Fruit fly (Drosophila melanogaster) whole organism, embryonic: ENCODE data around the gene Patj.
A peak's percentile ranks its signal among the peaks of the same experiment; 100 is the strongest.

Source experiments
- Atf3 ChIP-seq: fragments of 200-800 bp; sonication (Bioruptor generic); optimal IDR thresholded peaks from 3 replicates; lab custom pipeline; 2016; ENCODE audit warnings: missing biosample characterization, missing genetic modification characterization
- BEAF-32 ChIP-seq: fragments of 200-800 bp; sonication (Bioruptor generic); optimal IDR thresholded peaks from 3 replicates; lab custom pipeline; 2017; ENCODE audit warnings: missing biosample characterization, missing genetic modification characterization, mild to moderate bottlenecking, moderate library complexity, missing genetic modification reagents
- CG10543 ChIP-seq: fragments of 200-800 bp; sonication (Bioruptor generic); optimal IDR thresholded peaks from 3 replicates; lab custom pipeline; 2017; ENCODE audit warnings: missing biosample characterization, mild to moderate bottlenecking, missing genetic modification characterization, moderate library complexity
- CG10654 ChIP-seq: fragments of 200-800 bp; sonication (Bioruptor generic); optimal IDR thresholded peaks from 2 replicates; lab custom pipeline; 2016; ENCODE audit warnings: missing biosample characterization, missing genetic modification characterization
- CG12236 ChIP-seq: fragments of 200-800 bp; sonication (Bioruptor generic); optimal IDR thresholded peaks from 2 replicates; lab custom pipeline; 2016; ENCODE audit warnings: missing biosample characterization, missing genetic modification characterization
- CG12744 ChIP-seq: fragments of 200-800 bp; sonication (Bioruptor generic); optimal IDR thresholded peaks from 2 replicates; lab custom pipeline; 2016; ENCODE audit warnings: missing biosample characterization, missing genetic modification characterization
- CG13296 ChIP-seq: fragments of 200-800 bp; sonication (Bioruptor generic); optimal IDR thresholded peaks from 3 replicates; lab custom pipeline; 2018; ENCODE audit warnings: missing biosample characterization, mild to moderate bottlenecking, missing genetic modification characterization
- CG13424 ChIP-seq: fragments of 200-800 bp; sonication (Bioruptor generic); optimal IDR thresholded peaks from 2 replicates; lab custom pipeline; 2019; ENCODE audit warnings: missing biosample characterization, mild to moderate bottlenecking, missing genetic modification characterization, moderate library complexity
- CG16779 ChIP-seq: fragments of 200-800 bp; sonication (Bioruptor generic); IDR thresholded peaks from 2 replicates; pipeline ENCODE4 v1.3.6; 2022; ENCODE audit warnings: missing biosample characterization, missing genetic modification characterization
- CG17328 ChIP-seq: fragments of 200-800 bp; sonication (Bioruptor generic); IDR thresholded peaks from 2 replicates; pipeline ENCODE4 v1.3.6; 2022; ENCODE audit warnings: missing biosample characterization, missing genetic modification characterization
- CG17385 ChIP-seq: fragments of 200-800 bp; sonication (Bioruptor generic); optimal IDR thresholded peaks from 3 replicates; lab custom pipeline; 2018; ENCODE audit warnings: missing biosample characterization, mild to moderate bottlenecking, missing genetic modification characterization
- CG2199 ChIP-seq: fragments of 200-800 bp; sonication (Bioruptor generic); IDR thresholded peaks from 3 replicates; pipeline ENCODE4 v1.3.6; 2022; ENCODE audit warnings: missing biosample characterization, missing genetic modification characterization
- CG32532 ChIP-seq: fragments of 200-800 bp; sonication (Bioruptor generic); IDR thresholded peaks from 2 replicates; pipeline ENCODE4 v1.3.6; 2022; ENCODE audit warnings: missing biosample characterization, missing genetic modification characterization
- CG3726 ChIP-seq: fragments of 200-800 bp; sonication (Bioruptor generic); IDR thresholded peaks from 3 replicates; pipeline ENCODE4, ENCODE4 v1.3.6; 2022; ENCODE audit warnings: missing biosample characterization, missing genetic modification characterization
- CG42726 ChIP-seq: fragments of 200-800 bp; sonication (Bioruptor generic); IDR thresholded peaks from 2 replicates; pipeline ENCODE4 v1.3.6; 2022; ENCODE audit warnings: missing biosample characterization, missing genetic modification characterization; ENCODE audit not compliant: partially characterized antibody
- CG5180 ChIP-seq: fragments of 200-800 bp; sonication (Bioruptor generic); optimal IDR thresholded peaks from 3 replicates; lab custom pipeline; 2017; ENCODE audit warnings: missing biosample characterization, missing genetic modification characterization, mild to moderate bottlenecking, moderate library complexity, missing genetic modification reagents
- CG6689 ChIP-seq: fragments of 200-800 bp; sonication (Bioruptor generic); IDR thresholded peaks from 2 replicates; pipeline ENCODE4 v1.3.6; 2022; ENCODE audit warnings: missing biosample characterization, missing genetic modification characterization
- CG7786 ChIP-seq: fragments of 200-800 bp; sonication (Bioruptor generic); optimal IDR thresholded peaks from 2 replicates; lab custom pipeline; 2016; ENCODE audit warnings: missing biosample characterization, missing genetic modification characterization
- CG9437 ChIP-seq: fragments of 200-800 bp; sonication (Bioruptor generic); optimal IDR thresholded peaks from 2 replicates; lab custom pipeline; 2018; ENCODE audit warnings: missing biosample characterization, mild to moderate bottlenecking, missing genetic modification characterization
- Dip3 ChIP-seq: fragments of 200-800 bp; sonication (Bioruptor generic); optimal IDR thresholded peaks from 3 replicates; lab custom pipeline; 2016; ENCODE audit warnings: missing biosample characterization, missing genetic modification characterization
- Doc3 ChIP-seq: fragments of 200-800 bp; sonication (Bioruptor generic); IDR thresholded peaks from 3 replicates; pipeline ENCODE4 v1.3.6; 2022; ENCODE audit warnings: missing biosample characterization, missing genetic modification characterization; ENCODE audit not compliant: partially characterized antibody
- E2f2 ChIP-seq: fragments of 200-800 bp; sonication (Bioruptor generic); IDR thresholded peaks from 2 replicates; pipeline ENCODE4 v1.3.6; 2022; ENCODE audit warnings: missing biosample characterization, missing genetic modification characterization
- H2.0 ChIP-seq: fragments of 200-800 bp; sonication (Bioruptor generic); IDR thresholded peaks from 2 replicates; pipeline ENCODE4 v1.3.6; 2022; ENCODE audit warnings: missing biosample characterization, missing genetic modification characterization
- HmgZ ChIP-seq: fragments of 200-800 bp; sonication (Bioruptor generic); optimal IDR thresholded peaks from 2 replicates; lab custom pipeline; 2018; ENCODE audit warnings: missing biosample characterization, mild to moderate bottlenecking, missing genetic modification characterization
- Ravus ChIP-seq: fragments of 200-800 bp; sonication (Bioruptor generic); IDR thresholded peaks from 2 replicates; pipeline ENCODE4 v1.3.6; 2022; ENCODE audit warnings: missing biosample characterization, missing genetic modification characterization
- br ChIP-seq: fragments of >200 bp; optimal IDR thresholded peaks from 2 replicates; lab custom pipeline; 2017
- bsh ChIP-seq, 2 experiments: fragments of 200-800 bp; sonication (Bioruptor generic); optimal IDR thresholded peaks; 2 replicates each; lab custom pipeline; 2017 to 2018; ENCODE audit warnings: mild to moderate bottlenecking in 2 of 2, missing biosample characterization in 2 of 2, missing genetic modification characterization in 2 of 2, moderate library complexity in 1 of 2
- cato ChIP-seq: fragments of 200-800 bp; sonication (Bioruptor generic); optimal IDR thresholded peaks from 2 replicates; lab custom pipeline; 2016; ENCODE audit warnings: missing biosample characterization, missing genetic modification characterization, borderline replicate concordance
- caup ChIP-seq: fragments of 200-800 bp; sonication (Bioruptor generic); optimal IDR thresholded peaks from 3 replicates; lab custom pipeline; 2017; ENCODE audit warnings: missing biosample characterization, mild to moderate bottlenecking, missing genetic modification characterization, moderate library complexity; ENCODE audit not compliant: severe bottlenecking
- cg ChIP-seq: fragments of 200-800 bp; sonication (Bioruptor generic); optimal IDR thresholded peaks from 3 replicates; lab custom pipeline; 2019; ENCODE audit warnings: missing biosample characterization, mild to moderate bottlenecking, missing genetic modification characterization, moderate library complexity
- ci ChIP-seq: fragments of 200-800 bp; sonication (Bioruptor generic); IDR thresholded peaks from 3 replicates; pipeline ENCODE4 v1.3.6; 2022; ENCODE audit warnings: missing biosample characterization, missing genetic modification characterization
- dan ChIP-seq: fragments of 200-800 bp; sonication (Bioruptor generic); IDR thresholded peaks from 2 replicates; pipeline ENCODE4 v1.3.6; 2022; ENCODE audit warnings: missing biosample characterization, missing genetic modification characterization
- fru ChIP-seq: fragments of >200 bp; optimal IDR thresholded peaks from 2 replicates; lab custom pipeline; 2017
- grn ChIP-seq: fragments of 200-800 bp; sonication (Bioruptor generic); optimal IDR thresholded peaks from 3 replicates; lab custom pipeline; 2017; ENCODE audit warnings: missing biosample characterization, missing genetic modification characterization
- gro ChIP-seq: fragments of 200-800 bp; sonication (Bioruptor generic); optimal IDR thresholded peaks from 2 replicates; lab custom pipeline; 2016; ENCODE audit warnings: missing biosample characterization, missing genetic modification characterization
- gsb-n ChIP-seq: fragments of 200-800 bp; sonication (Bioruptor generic); optimal IDR thresholded peaks from 3 replicates; lab custom pipeline; 2018; ENCODE audit warnings: missing biosample characterization, mild to moderate bottlenecking, missing genetic modification characterization
- her ChIP-seq: fragments of 200-800 bp; sonication (Bioruptor generic); optimal IDR thresholded peaks from 2 replicates; lab custom pipeline; 2016; ENCODE audit warnings: missing biosample characterization, missing genetic modification characterization
- inv ChIP-seq: fragments of 200-800 bp; sonication (Bioruptor generic); IDR thresholded peaks from 2 replicates; pipeline ENCODE4 v1.3.6; 2022; ENCODE audit warnings: missing biosample characterization, missing genetic modification characterization; ENCODE audit not compliant: partially characterized antibody
- kah ChIP-seq: fragments of 200-800 bp; sonication (Bioruptor generic); optimal IDR thresholded peaks from 2 replicates; lab custom pipeline; 2018; ENCODE audit warnings: missing biosample characterization, mild to moderate bottlenecking, missing genetic modification characterization
- luna ChIP-seq: fragments of 200-800 bp; sonication (Bioruptor generic); optimal IDR thresholded peaks from 2 replicates; lab custom pipeline; 2016; ENCODE audit warnings: missing biosample characterization, missing genetic modification characterization
- phol ChIP-seq: fragments of 200-800 bp; sonication (Bioruptor generic); optimal IDR thresholded peaks from 3 replicates; lab custom pipeline; 2018; ENCODE audit warnings: missing biosample characterization, mild to moderate bottlenecking, missing genetic modification characterization, moderate library complexity
- rib ChIP-seq: fragments of 200-800 bp; sonication (Bioruptor generic); IDR thresholded peaks from 2 replicates; pipeline ENCODE4 v1.3.6; 2022; ENCODE audit warnings: missing biosample characterization, missing genetic modification characterization
- salm ChIP-seq: fragments of 200-800 bp; sonication (Bioruptor generic); optimal IDR thresholded peaks from 2 replicates; lab custom pipeline; 2018; ENCODE audit warnings: missing biosample characterization, mild to moderate bottlenecking, missing genetic modification characterization
- slou ChIP-seq: fragments of 200-800 bp; sonication (Bioruptor generic); optimal IDR thresholded peaks from 3 replicates; lab custom pipeline; 2016; ENCODE audit warnings: missing biosample characterization, missing genetic modification characterization
- sna ChIP-seq: fragments of 200-800 bp; sonication (Bioruptor generic); IDR thresholded peaks from 2 replicates; pipeline ENCODE4 v1.3.6; 2022; ENCODE audit warnings: missing biosample characterization, missing genetic modification characterization; ENCODE audit not compliant: partially characterized antibody
- tio ChIP-seq: fragments of 200-800 bp; sonication (Bioruptor generic); optimal IDR thresholded peaks from 2 replicates; lab custom pipeline; 2017; ENCODE audit warnings: missing biosample characterization, missing genetic modification characterization, inconsistent platforms
- tll ChIP-seq, 2 experiments: fragments of 200-800 bp in 1 of 2; fragments of >200 bp in 1 of 2; sonication (Bioruptor generic) in 1 of 2; optimal IDR thresholded peaks; 2 replicates each; lab custom pipeline; 2017 to 2019; ENCODE audit warnings: missing biosample characterization in 2 of 2, missing genetic modification characterization in 2 of 2, mild to moderate bottlenecking in 1 of 2, moderate library complexity in 1 of 2
- tx ChIP-seq: fragments of 200-800 bp; sonication (Bioruptor generic); optimal IDR thresholded peaks from 2 replicates; lab custom pipeline; 2016; ENCODE audit warnings: missing biosample characterization, missing genetic modification characterization
- vnd ChIP-seq: fragments of 200-800 bp; sonication (Bioruptor generic); IDR thresholded peaks from 3 replicates; pipeline ENCODE4 v1.3.6; 2022; ENCODE audit warnings: missing biosample characterization, missing genetic modification characterization; ENCODE audit not compliant: partially characterized antibody
- wek ChIP-seq: fragments of 200-800 bp; sonication (Bioruptor generic); optimal IDR thresholded peaks from 3 replicates; lab custom pipeline; 2018; ENCODE audit warnings: missing biosample characterization, mild to moderate bottlenecking, missing genetic modification characterization, moderate library complexity

Patj gene

DNA sequence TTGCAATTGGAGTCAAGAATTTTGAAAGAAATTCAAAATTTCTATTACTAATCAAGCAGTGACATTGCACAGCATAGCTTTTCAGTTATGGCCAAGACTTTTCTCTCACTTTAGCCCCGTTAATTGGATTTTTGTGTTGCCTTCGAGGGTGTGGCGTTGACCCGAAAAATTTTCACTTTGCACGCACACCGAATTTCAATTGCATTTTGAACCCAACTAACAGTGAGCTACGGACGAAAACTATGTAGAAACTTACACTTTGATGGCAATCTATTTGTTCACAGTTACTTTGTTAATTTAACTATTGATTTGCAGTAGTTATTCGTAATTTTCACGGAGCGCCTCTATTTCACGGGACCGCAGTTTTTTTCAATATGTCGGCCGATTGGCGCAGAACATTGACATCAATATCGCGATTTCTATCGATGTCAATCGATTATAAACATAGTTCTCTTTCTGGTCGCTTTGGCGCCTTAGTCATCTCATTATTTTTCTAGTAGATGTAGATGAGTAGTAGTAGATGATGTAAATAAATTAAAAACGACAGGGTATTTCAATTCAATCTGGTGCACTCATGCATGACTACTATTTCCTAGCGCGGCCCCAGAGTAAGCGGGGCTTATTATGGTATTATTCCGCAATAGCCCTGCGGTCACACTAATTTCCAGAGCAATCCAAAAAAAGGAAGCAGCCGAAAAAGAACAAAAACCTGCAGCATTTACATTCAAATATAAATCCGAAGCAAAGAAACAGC, 3.5 kb upstream of the Patj start, which contains the start of the genes alpha-Spec, dlt and Cdc37 (continued):
- no peak for TF ChIP-seq H2.0 (GFP tag; lab: Robert Waterston, UW)
- TF ChIP-seq tll (GFP tag; optimal IDR thresholded peaks at IDR 0.05; lab: Kevin White, UChicago): no peak
- TF ChIP-seq CG6689 (GFP tag; lab: Robert Waterston, UW): no peak
- no peak for TF ChIP-seq wek (GFP tag; lab: Kevin White, UChicago)
- TF ChIP-seq CG32532: peak; percentile 9; the same call in 1 of the 2 replicates
- TF ChIP-seq Doc3 (GFP tag; lab: Robert Waterston, UW): peak; percentile 80
- peak; percentile 78 for TF ChIP-seq vnd
- no peak for TF ChIP-seq ci (GFP tag; lab: Robert Waterston, UW)
- TF ChIP-seq tio (GFP tag; lab: Kevin White, UChicago): no peak
- TF ChIP-seq E2f2 (GFP tag; lab: Robert Waterston, UW): peak; percentile 57; the same call in 1 of the 2 replicates
- TF ChIP-seq gsb-n: no peak
- no peak for TF ChIP-seq CG2199 (GFP tag; lab: Robert Waterston, UW)
- TF ChIP-seq grn (GFP tag; lab: Kevin White, UChicago): no peak
- no peak for TF ChIP-seq luna (GFP tag; lab: Kevin White, UChicago)
- peak; percentile 32 for TF ChIP-seq HmgZ (tag; lab: Kevin White, UChicago)
- TF ChIP-seq CG13296 (GFP tag; lab: Kevin White, UChicago): no peak
- TF ChIP-seq BEAF-32 (GFP tag; lab: Kevin White, UChicago): peak; percentile 86
- TF ChIP-seq CG9437 (GFP tag; lab: Kevin White, UChicago): peak; percentile 5
- TF ChIP-seq CG13424 (tag; lab: Kevin White, UChicago): peak; percentile 12
- TF ChIP-seq CG17328 (GFP tag; lab: Robert Waterston, UW): no peak
- no peak for TF ChIP-seq CG7786 (GFP tag; lab: Kevin White, UChicago)
- TF ChIP-seq CG5180 (GFP tag; lab: Kevin White, UChicago): no peak
- TF ChIP-seq sna (GFP tag; lab: Robert Waterston, UW): peak; percentile 78
- TF ChIP-seq dan (GFP tag; lab: Robert Waterston, UW): no peak
- TF ChIP-seq CG12744: no peak
- TF ChIP-seq salm: no peak
- no peak for TF ChIP-seq caup (GFP tag; lab: Kevin White, UChicago)
- TF ChIP-seq Ravus: no peak
- TF ChIP-seq CG10654 (GFP tag; lab: Kevin White, UChicago): no peak
- peak; percentile 66 for TF ChIP-seq CG42726
- no peak for TF ChIP-seq cato
- no peak for TF ChIP-seq fru
- peak; percentile 15 to 58 for TF ChIP-seq bsh (GFP tag; optimal IDR thresholded peaks at IDR 0.05; lab: Kevin White, UChicago)
- TF ChIP-seq cg: peak; percentile 75
- no peak for TF ChIP-seq br (lab: Kevin White, UChicago)
- TF ChIP-seq CG17385: no peak
- no peak for TF ChIP-seq CG10543 (GFP tag; lab: Kevin White, UChicago)
- no peak for TF ChIP-seq slou (GFP tag; lab: Kevin White, UChicago)
- TF ChIP-seq phol (tag; lab: Kevin White, UChicago): peak; percentile 99
- TF ChIP-seq CG3726 (GFP tag; lab: Robert Waterston, UW): no peak
- peak; percentile 12 for TF ChIP-seq her (GFP tag; lab: Kevin White, UChicago)
- no peak for TF ChIP-seq kah (GFP tag; lab: Kevin White, UChicago)
- no peak for TF ChIP-seq CG16779
- peak; percentile 16 for TF ChIP-seq Dip3 (GFP tag; lab: Kevin White, UChicago)
- peak; percentile 76 for TF ChIP-seq inv
- no peak for TF ChIP-seq rib (GFP tag; lab: Robert Waterston, UW)
- no peak for TF ChIP-seq Atf3 (GFP tag; lab: Kevin White, UChicago)
- TF ChIP-seq gro (GFP tag; lab: Kevin White, UChicago): peak; percentile 61
- TF ChIP-seq CG12236 (GFP tag; lab: Kevin White, UChicago): no peak
- no peak for TF ChIP-seq tx (GFP tag; lab: Kevin White, UChicago)
